Fruit fly (Drosophila melanogaster): ENCODE results near the gene H.
A peak's percentile ranks its signal among the peaks of the same experiment; 100 is the strongest.

H gene

dm6 chr3R:20621805-20622286 lies at the start of gene H:
TSS of gene H (plus strand) at chr3R:20621938.
- peak in 1 of 2 experiments; percentile 39 for TF ChIP-seq CTCF (optimal IDR thresholded peaks at IDR 0.05)
- no peak for TF ChIP-seq CG8478 (optimal IDR thresholded peaks at IDR 0.05)

dm6 chr3R:20573326-20573725 lies 48.4 kb upstream of the H start:
- no peak for TF ChIP-seq CG8478 (optimal IDR thresholded peaks at IDR 0.05)
- no peak for TF ChIP-seq CTCF (optimal IDR thresholded peaks at IDR 0.05)

DNA sequence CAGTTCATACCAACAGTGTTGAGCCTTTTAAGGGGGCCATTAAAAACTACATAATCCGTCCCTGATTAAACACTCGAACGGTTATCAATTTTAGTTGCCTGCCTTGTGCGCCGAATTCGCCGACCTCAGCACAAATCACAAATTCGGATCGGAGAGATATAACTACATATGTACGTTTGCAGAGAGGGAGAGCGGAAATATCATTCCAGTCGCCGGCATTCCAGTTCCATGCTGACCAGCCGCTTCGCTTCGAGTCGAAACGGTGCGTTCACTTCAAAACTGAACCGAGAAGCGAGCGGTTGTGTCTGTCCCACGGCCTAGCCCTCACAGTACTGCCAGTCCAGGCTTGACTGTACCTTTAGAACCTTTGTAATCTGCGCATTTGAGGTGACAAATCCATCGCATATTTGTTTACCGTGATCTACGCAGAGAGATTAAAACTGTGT lies 47.2 kb upstream of the H start:
- no peak for TF ChIP-seq CTCF (optimal IDR thresholded peaks at IDR 0.05)
- TF ChIP-seq CG8478 (optimal IDR thresholded peaks at IDR 0.05): no peak

- no peak for TF ChIP-seq CG8478 (optimal IDR thresholded peaks at IDR 0.05)
- TF ChIP-seq CTCF (optimal IDR thresholded peaks at IDR 0.05): peak in 1 of 2 experiments; percentile 31
Measured at dm6 chr3R:20576789-20577188, 44.9 kb upstream of the H start, which contains the start of the genes TFAM and CG5412. TSS of gene TFAM (minus strand) at chr3R:20577010. TSS of gene CG5412 (plus strand) at chr3R:20577053.

dm6 chr3R:20579816-20580215 lies 41.9 kb upstream of the H start, which contains the start of the genes EloB and Srp14:
TSS of gene EloB (minus strand) at chr3R:20579850.
TSS of gene Srp14 (plus strand) at chr3R:20580115.
- TF ChIP-seq CG8478 (optimal IDR thresholded peaks at IDR 0.05) (no peak), CTCF (optimal IDR thresholded peaks at IDR 0.05) (no peak)

DNA sequence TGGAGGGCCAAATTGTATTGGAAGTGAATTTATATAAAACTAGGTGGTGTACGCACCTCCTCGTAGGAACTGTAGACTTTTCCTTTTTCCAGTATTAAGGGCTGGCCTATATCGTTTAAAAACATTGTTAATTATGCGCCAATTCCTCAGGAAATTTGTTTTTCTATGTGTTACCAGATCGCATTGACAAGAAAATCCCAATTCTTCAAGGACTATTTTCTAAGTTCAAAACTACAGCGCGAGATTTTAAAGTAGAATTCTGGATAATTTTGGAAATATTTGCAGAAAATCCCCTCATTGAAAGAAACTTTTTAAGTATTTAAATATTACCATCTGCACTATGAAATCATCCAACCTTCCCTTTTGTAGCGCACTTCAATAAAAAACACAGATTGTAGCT lies 40.4 kb upstream of the H start, which contains the start of gene CG34008:
Gene CG34008 (minus strand): TSS at position 147 of the 400 bp plus-strand sequence.
- no peak for TF ChIP-seq CG8478 (optimal IDR thresholded peaks at IDR 0.05)
- TF ChIP-seq CTCF (optimal IDR thresholded peaks at IDR 0.05): no peak

DNA sequence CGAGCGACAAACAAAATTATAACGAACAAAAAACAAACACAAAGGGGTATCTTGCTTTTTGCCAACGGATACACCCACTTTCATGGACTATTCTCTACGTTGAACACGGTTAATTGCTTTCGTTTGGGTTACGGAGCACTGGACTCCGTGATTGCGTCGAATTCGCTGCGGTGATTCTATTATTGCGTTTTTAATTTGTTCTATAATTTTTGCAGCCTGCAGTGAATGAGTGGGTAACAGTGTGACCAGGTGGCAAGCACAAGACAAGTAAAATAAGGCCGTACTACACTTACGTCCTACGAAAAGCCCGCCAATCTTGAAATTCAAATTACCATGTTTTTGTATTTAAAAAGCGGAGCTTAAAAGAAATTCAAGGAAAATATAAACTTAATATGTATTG lies 36.2 kb upstream of the H start, which contains the start of gene CG16953:
Gene CG16953 (minus strand): TSS at position 268 of the 400 bp plus-strand sequence.
- TF ChIP-seq CG8478 (optimal IDR thresholded peaks at IDR 0.05) (no peak), CTCF (optimal IDR thresholded peaks at IDR 0.05) (no peak)

dm6 chr3R:20586409-20586808 lies 35.3 kb upstream of the H start:
- TF ChIP-seq CTCF (optimal IDR thresholded peaks at IDR 0.05) (no peak), CG8478 (optimal IDR thresholded peaks at IDR 0.05) (no peak)

DNA sequence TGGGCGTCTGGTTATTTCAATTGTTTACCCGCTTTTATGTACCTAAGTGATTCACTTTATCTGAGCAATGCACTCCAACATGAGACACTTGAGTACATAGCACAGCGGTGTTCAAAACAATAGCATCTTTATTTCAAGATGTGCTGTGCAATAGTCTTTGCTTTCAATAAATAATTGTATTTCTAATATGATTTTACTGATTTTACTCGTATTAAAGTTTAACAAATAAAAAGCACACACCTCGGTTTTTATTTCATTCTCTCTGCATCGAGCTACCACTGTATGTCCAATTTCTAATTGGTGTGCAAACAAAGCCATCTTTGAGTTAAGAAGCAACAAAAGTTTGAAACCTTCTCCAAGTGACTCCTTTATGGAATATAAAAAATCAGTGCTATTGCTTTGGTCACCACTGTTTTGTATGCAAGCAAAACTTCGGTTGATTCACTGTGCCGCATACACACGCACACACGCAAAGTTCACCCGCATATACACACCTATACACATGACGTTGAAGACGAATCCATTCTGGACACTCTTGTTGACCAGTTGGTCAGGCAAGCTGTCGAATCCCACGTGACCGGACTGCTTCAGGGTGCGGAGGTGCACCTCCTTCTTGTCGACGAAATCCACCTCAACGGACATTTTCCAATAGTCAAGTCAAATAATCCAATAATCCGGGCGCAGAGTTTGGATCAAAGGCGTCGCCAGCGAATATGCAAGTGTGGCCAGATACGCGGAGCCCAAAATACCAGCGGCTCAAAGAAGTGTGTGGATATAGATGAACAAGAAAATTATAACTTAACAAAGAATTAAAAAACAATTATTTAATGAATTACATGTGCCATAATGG lies 33.9 kb upstream of the H start, which contains the start of gene Septin2:
Gene Septin2 (minus strand): TSS at position 727 of the 850 bp plus-strand sequence.
- TF ChIP-seq CG8478 (optimal IDR thresholded peaks at IDR 0.05): no peak
- TF ChIP-seq CTCF (optimal IDR thresholded peaks at IDR 0.05): no peak

DNA sequence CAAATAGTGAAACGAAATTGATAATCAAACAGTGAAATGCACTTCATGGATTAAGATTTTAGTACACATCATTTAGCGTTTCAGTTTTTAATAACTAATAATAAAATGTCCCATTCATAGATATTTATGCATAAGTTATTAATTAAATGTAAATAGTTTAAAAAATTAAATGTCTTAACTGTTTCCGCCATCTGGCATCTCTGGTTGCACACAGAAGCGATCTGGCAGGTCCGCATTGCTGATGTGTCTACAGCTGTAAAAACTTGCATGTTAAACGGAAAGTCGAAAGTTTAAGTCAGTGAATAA lies 33.3 kb upstream of the H start, which contains the start of gene Srp72:
Gene Srp72 (plus strand): TSS at position 232 of the 306 bp plus-strand sequence.
- TF ChIP-seq CG8478 (optimal IDR thresholded peaks at IDR 0.05) (no peak), CTCF (optimal IDR thresholded peaks at IDR 0.05) (no peak)

- TF ChIP-seq CG8478 (optimal IDR thresholded peaks at IDR 0.05) (no peak), CTCF (optimal IDR thresholded peaks at IDR 0.05) (peak in 1 of 2 experiments; percentile 5)
Measured at dm6 chr3R:20592517-20593462, 28.9 kb upstream of the H start, which contains the start of the genes Pus1 and bon. TSS of gene Pus1 (minus strand) at chr3R:20592671. TSS of gene bon (plus strand) at chr3R:20593139.

DNA sequence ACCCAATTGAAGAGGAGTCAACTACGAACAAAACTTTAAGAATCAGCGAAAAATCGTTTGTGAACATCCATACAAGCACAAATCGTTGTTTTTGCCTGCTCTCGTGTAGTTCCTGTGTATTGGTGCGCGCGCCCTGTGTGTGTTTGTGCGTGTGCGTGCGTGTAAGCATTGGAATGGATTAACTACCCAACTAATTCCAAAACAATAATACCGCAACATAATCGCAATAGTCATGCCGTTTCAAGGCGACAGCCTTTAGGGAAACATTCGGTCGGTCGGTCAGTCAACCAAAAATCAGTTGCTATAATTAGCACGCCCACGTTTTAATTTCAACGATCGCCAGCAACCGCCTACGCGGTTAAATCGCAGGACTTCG lies 28.3 kb upstream of the H start:
- no peak for TF ChIP-seq CTCF (optimal IDR thresholded peaks at IDR 0.05)

DNA sequence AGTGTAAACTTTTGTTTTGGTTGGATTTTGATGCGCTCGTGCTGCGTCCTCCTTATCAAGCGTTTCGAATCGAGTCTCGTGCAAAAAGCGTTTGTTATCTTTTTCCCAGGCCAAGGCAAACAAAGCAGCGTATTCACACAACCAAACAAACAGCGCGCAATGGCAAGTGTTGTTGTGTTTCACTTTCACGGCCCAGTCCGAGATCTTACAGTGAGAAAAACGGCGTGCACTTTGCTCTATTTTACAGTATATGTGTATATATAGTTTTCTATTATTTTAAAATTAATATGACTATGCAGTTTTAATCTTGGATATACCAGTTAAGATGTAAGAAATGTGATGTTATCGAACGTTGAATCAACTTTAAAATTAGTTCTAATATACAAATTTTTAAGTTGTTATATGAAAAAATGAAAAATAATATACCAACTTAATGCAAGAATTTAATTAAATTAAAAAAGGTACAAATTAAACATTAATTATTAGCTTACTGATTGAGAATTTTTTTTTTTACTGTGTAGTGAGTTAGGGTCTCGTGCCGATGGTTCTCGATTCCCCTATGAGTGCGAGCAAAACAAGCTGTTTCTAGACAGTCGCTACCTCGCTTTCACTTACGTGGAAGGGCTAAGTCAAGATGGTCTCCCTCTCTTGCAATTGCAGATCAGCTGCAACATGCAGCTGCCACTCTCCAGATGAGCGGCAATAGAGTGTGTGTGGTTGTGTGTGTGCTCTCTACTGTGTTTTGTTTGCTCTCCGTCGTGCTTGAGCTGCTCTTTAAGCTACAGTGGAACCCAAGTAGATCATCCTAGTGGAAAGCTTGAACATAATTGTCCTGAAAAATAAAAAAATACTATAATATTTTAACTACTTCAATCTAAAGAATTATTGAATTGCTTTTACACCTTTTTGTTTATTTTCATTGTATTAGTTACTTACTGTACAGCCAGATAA lies 27.3 kb upstream of the H start:
- TF ChIP-seq CTCF (optimal IDR thresholded peaks at IDR 0.05) (no peak), CG8478 (optimal IDR thresholded peaks at IDR 0.05) (no peak)

All from S2 (cell line).